Fruit fly (Drosophila melanogaster) whole organism, embryonic: ENCODE measurements around the gene IscU.

ENCODE experiments used
- Awh ChIP-seq: fragments of 200-800 bp; sonication (Bioruptor generic); IDR thresholded peaks from 2 replicates; pipeline ENCODE4, ENCODE4 v1.3.6; 2022; ENCODE audit warnings: missing biosample characterization, missing genetic modification characterization
- CG10274 ChIP-seq: fragments of 200-800 bp; sonication (Bioruptor generic); optimal IDR thresholded peaks from 3 replicates; lab custom pipeline; 2017; ENCODE audit warnings: missing biosample characterization, mild to moderate bottlenecking, missing genetic modification characterization
- CG10431 ChIP-seq: fragments of 200-800 bp; sonication (Bioruptor generic); optimal IDR thresholded peaks from 3 replicates; lab custom pipeline; 2018; ENCODE audit warnings: missing biosample characterization, mild to moderate bottlenecking, missing genetic modification characterization
- CG11085 ChIP-seq: fragments of 200-800 bp; sonication (Bioruptor generic); IDR thresholded peaks from 2 replicates; pipeline ENCODE4 v1.3.6; 2022; ENCODE audit warnings: missing biosample characterization, missing genetic modification characterization
- CG11696 ChIP-seq: fragments of 200-800 bp; sonication (Bioruptor generic); IDR thresholded peaks from 2 replicates; pipeline ENCODE4 v1.3.6; 2022; ENCODE audit warnings: missing biosample characterization, missing genetic modification characterization
- CG11723 ChIP-seq: fragments of 200-800 bp; sonication (Bioruptor generic); optimal IDR thresholded peaks from 2 replicates; lab custom pipeline; 2017; ENCODE audit warnings: missing biosample characterization, mild to moderate bottlenecking, missing genetic modification characterization
- CG12744 ChIP-seq: fragments of 200-800 bp; sonication (Bioruptor generic); optimal IDR thresholded peaks from 2 replicates; lab custom pipeline; 2016; ENCODE audit warnings: missing biosample characterization, missing genetic modification characterization
- CG13296 ChIP-seq: fragments of 200-800 bp; sonication (Bioruptor generic); optimal IDR thresholded peaks from 3 replicates; lab custom pipeline; 2018; ENCODE audit warnings: missing biosample characterization, mild to moderate bottlenecking, missing genetic modification characterization
- CG15696 ChIP-seq: fragments of 200-800 bp; sonication (Bioruptor generic); optimal IDR thresholded peaks from 2 replicates; lab custom pipeline; 2019; ENCODE audit warnings: missing biosample characterization, mild to moderate bottlenecking, missing genetic modification characterization, moderate library complexity
- CG1602 ChIP-seq: fragments of 200-800 bp; sonication (Bioruptor generic); optimal IDR thresholded peaks from 3 replicates; lab custom pipeline; 2016; ENCODE audit warnings: missing biosample characterization, missing genetic modification characterization
- CG1647 ChIP-seq: fragments of 200-800 bp; sonication (Bioruptor generic); optimal IDR thresholded peaks from 3 replicates; lab custom pipeline; 2016; ENCODE audit warnings: missing biosample characterization, missing genetic modification characterization
- CG17186 ChIP-seq: fragments of 200-800 bp; sonication (Bioruptor generic); optimal IDR thresholded peaks from 3 replicates; lab custom pipeline; 2017; ENCODE audit warnings: missing biosample characterization, missing genetic modification reagents, missing genetic modification characterization
- CG17912 ChIP-seq: fragments of 200-800 bp; sonication (Bioruptor generic); optimal IDR thresholded peaks from 2 replicates; lab custom pipeline; 2018; ENCODE audit warnings: missing biosample characterization, mild to moderate bottlenecking, missing genetic modification characterization
- CG18764 ChIP-seq: fragments of 200-800 bp; sonication (Bioruptor generic); optimal IDR thresholded peaks from 3 replicates; lab custom pipeline; 2016; ENCODE audit warnings: missing biosample characterization, missing genetic modification characterization
- CG2129 ChIP-seq: fragments of 200-800 bp; sonication (Bioruptor generic); IDR thresholded peaks from 2 replicates; pipeline ENCODE4 v1.3.6; 2022; ENCODE audit warnings: missing biosample characterization, missing genetic modification characterization; ENCODE audit not compliant: partially characterized antibody
- CG30431 ChIP-seq: fragments of 200-800 bp; sonication (Bioruptor generic); optimal IDR thresholded peaks from 2 replicates; lab custom pipeline; 2017; ENCODE audit warnings: missing biosample characterization, missing genetic modification characterization
- CG4617 ChIP-seq: fragments of 200-800 bp; sonication (Bioruptor generic); optimal IDR thresholded peaks from 3 replicates; lab custom pipeline; 2016; ENCODE audit warnings: missing biosample characterization, missing genetic modification characterization, borderline replicate concordance
- CG4854 ChIP-seq: fragments of 200-800 bp; sonication (Bioruptor generic); optimal IDR thresholded peaks from 2 replicates; lab custom pipeline; 2016; ENCODE audit warnings: missing biosample characterization, missing genetic modification characterization, inconsistent platforms
- CG6813 ChIP-seq: fragments of 200-800 bp; sonication (Bioruptor generic); optimal IDR thresholded peaks from 2 replicates; lab custom pipeline; 2017; ENCODE audit warnings: missing biosample characterization, missing genetic modification characterization, mild to moderate bottlenecking, moderate library complexity, missing genetic modification reagents
- Chrac-16 ChIP-seq: fragments of 200-800 bp; sonication (Bioruptor generic); optimal IDR thresholded peaks from 3 replicates; lab custom pipeline; 2016; ENCODE audit warnings: missing biosample characterization, missing genetic modification characterization
- Dfd ChIP-seq, 2 experiments: fragments of >200 bp; optimal IDR thresholded peaks; 2 replicates each; lab custom pipeline; 2017; ENCODE audit warnings: missing biosample characterization in 2 of 2, missing genetic modification characterization in 2 of 2
- Dref ChIP-seq: fragments of 200-800 bp; sonication (Bioruptor generic); IDR thresholded peaks from 2 replicates; pipeline ENCODE4 v1.3.6; 2022; ENCODE audit warnings: missing biosample characterization, missing genetic modification characterization
- Elba2 ChIP-seq: fragments of 200-800 bp; sonication (Bioruptor generic); optimal IDR thresholded peaks from 3 replicates; lab custom pipeline; 2016; ENCODE audit warnings: missing biosample characterization, missing genetic modification characterization
- Fer2 ChIP-seq: fragments of 200-800 bp; sonication (Bioruptor generic); optimal IDR thresholded peaks from 2 replicates; lab custom pipeline; 2018; ENCODE audit warnings: missing biosample characterization, mild to moderate bottlenecking, missing genetic modification characterization, moderate library complexity
- Hmr ChIP-seq: fragments of 200-800 bp; sonication (Bioruptor generic); optimal IDR thresholded peaks from 3 replicates; lab custom pipeline; 2017; ENCODE audit warnings: mild to moderate bottlenecking, missing biosample characterization, missing genetic modification reagents, missing genetic modification characterization
- Hr3 ChIP-seq: fragments of 200-800 bp; sonication (Bioruptor generic); optimal IDR thresholded peaks from 3 replicates; lab custom pipeline; 2016; ENCODE audit warnings: missing biosample characterization, missing genetic modification characterization
- Pdp1 ChIP-seq, 2 experiments: fragments of 200-800 bp; sonication (Bioruptor generic); optimal IDR thresholded peaks; 3 replicates each; lab custom pipeline; 2016; ENCODE audit warnings: missing biosample characterization in 2 of 2, missing genetic modification characterization in 2 of 2, mild to moderate bottlenecking in 1 of 2, moderate library complexity in 1 of 2
- Scr ChIP-seq: fragments of 200-800 bp; sonication (Bioruptor generic); IDR thresholded peaks from 2 replicates; pipeline ENCODE4 v1.3.6; 2022; ENCODE audit warnings: missing biosample characterization, missing genetic modification characterization; ENCODE audit not compliant: partially characterized antibody
- Side ChIP-seq: fragments of 200-800 bp; sonication (Bioruptor generic); optimal IDR thresholded peaks from 2 replicates; lab custom pipeline; 2016; ENCODE audit warnings: missing biosample characterization, missing genetic modification characterization
- Spps ChIP-seq: fragments of 200-800 bp; sonication (Bioruptor generic); optimal IDR thresholded peaks from 2 replicates; lab custom pipeline; 2018; ENCODE audit warnings: missing biosample characterization, mild to moderate bottlenecking, missing genetic modification characterization
- YL-1 ChIP-seq: fragments of 200-800 bp; sonication (Bioruptor generic); optimal IDR thresholded peaks from 3 replicates; lab custom pipeline; 2017; ENCODE audit warnings: missing biosample characterization, mild to moderate bottlenecking, missing genetic modification characterization
- abd-A ChIP-seq: fragments of 200-800 bp; sonication (Bioruptor generic); optimal IDR thresholded peaks from 3 replicates; lab custom pipeline; 2019; ENCODE audit warnings: missing biosample characterization, mild to moderate bottlenecking, missing genetic modification characterization, moderate library complexity
- br ChIP-seq: fragments of >200 bp; optimal IDR thresholded peaks from 2 replicates; lab custom pipeline; 2017
- ci ChIP-seq: fragments of 200-800 bp; sonication (Bioruptor generic); IDR thresholded peaks from 3 replicates; pipeline ENCODE4 v1.3.6; 2022; ENCODE audit warnings: missing biosample characterization, missing genetic modification characterization
- eve ChIP-seq, 2 experiments: fragments of >200 bp; optimal IDR thresholded peaks; 2 replicates each; lab custom pipeline; 2017; ENCODE audit warnings: missing biosample characterization in 2 of 2, missing genetic modification characterization in 2 of 2
- exex ChIP-seq: fragments of 200-800 bp; sonication (Bioruptor generic); optimal IDR thresholded peaks from 4 replicates; lab custom pipeline; 2018; ENCODE audit warnings: missing biosample characterization, mild to moderate bottlenecking, missing genetic modification characterization, moderate library complexity
- gsb-n ChIP-seq: fragments of 200-800 bp; sonication (Bioruptor generic); optimal IDR thresholded peaks from 3 replicates; lab custom pipeline; 2018; ENCODE audit warnings: missing biosample characterization, mild to moderate bottlenecking, missing genetic modification characterization
- h ChIP-seq: fragments of >200 bp; optimal IDR thresholded peaks from 2 replicates; lab custom pipeline; 2017
- lilli ChIP-seq: fragments of 200-800 bp; sonication (Bioruptor generic); optimal IDR thresholded peaks from 3 replicates; lab custom pipeline; 2016; ENCODE audit warnings: missing biosample characterization, missing genetic modification characterization
- nerfin-1 ChIP-seq: fragments of 200-800 bp; sonication (Bioruptor generic); optimal IDR thresholded peaks from 3 replicates; lab custom pipeline; 2019; ENCODE audit warnings: missing biosample characterization, mild to moderate bottlenecking, missing genetic modification characterization, moderate library complexity
- nerfin-2 ChIP-seq: fragments of 200-800 bp; sonication (Bioruptor generic); IDR thresholded peaks from 2 replicates; pipeline ENCODE4 v1.3.6; 2022; ENCODE audit warnings: missing biosample characterization, missing genetic modification characterization; ENCODE audit not compliant: partially characterized antibody
- onecut ChIP-seq: fragments of 200-800 bp; sonication (Bioruptor generic); IDR thresholded peaks from 2 replicates; pipeline ENCODE4 v1.3.6; 2022; ENCODE audit warnings: missing biosample characterization, missing genetic modification characterization
- org-1 ChIP-seq: fragments of 200-800 bp; sonication (Bioruptor generic); optimal IDR thresholded peaks from 2 replicates; lab custom pipeline; 2017; ENCODE audit warnings: missing biosample characterization, missing genetic modification characterization
- pan ChIP-seq, 4 experiments: fragments of >200 bp in 3 of 4; fragments of 200-800 bp in 1 of 4; sonication (Bioruptor generic) in 1 of 4; optimal IDR thresholded peaks in 3 of 4; IDR thresholded peaks in 1 of 4; 2 replicates each; pipeline versions ENCODE4 v1.3.6 to Lab custom; 2017 to 2022; ENCODE audit warnings: missing biosample characterization in 2 of 4, missing genetic modification characterization in 2 of 4, mixed read lengths in 1 of 4
- pum ChIP-seq: fragments of 200-800 bp; sonication (Bioruptor generic); optimal IDR thresholded peaks from 2 replicates; lab custom pipeline; 2016; ENCODE audit warnings: missing biosample characterization, missing genetic modification characterization
- salm ChIP-seq: fragments of 200-800 bp; sonication (Bioruptor generic); optimal IDR thresholded peaks from 2 replicates; lab custom pipeline; 2018; ENCODE audit warnings: missing biosample characterization, mild to moderate bottlenecking, missing genetic modification characterization
- sisA ChIP-seq: fragments of 200-800 bp; sonication (Bioruptor generic); IDR thresholded peaks from 2 replicates; pipeline ENCODE4 v1.3.6; 2022; ENCODE audit warnings: missing biosample characterization, missing genetic modification characterization
- stwl ChIP-seq: fragments of 200-800 bp; sonication (Bioruptor generic); optimal IDR thresholded peaks from 3 replicates; lab custom pipeline; 2018; ENCODE audit warnings: missing biosample characterization, mild to moderate bottlenecking, missing genetic modification characterization, moderate library complexity
- sug ChIP-seq: fragments of 200-800 bp; optimal IDR thresholded peaks from 2 replicates; lab custom pipeline; 2019; ENCODE audit warnings: missing biosample characterization, mild to moderate bottlenecking, missing genetic modification characterization, moderate library complexity
- toy ChIP-seq: fragments of 200-800 bp; sonication (Bioruptor generic); IDR thresholded peaks from 2 replicates; pipeline ENCODE4 v1.3.6; 2022; ENCODE audit warnings: missing biosample characterization, missing genetic modification characterization
- unpg ChIP-seq: fragments of 200-800 bp; sonication (Bioruptor generic); optimal IDR thresholded peaks from 3 replicates; lab custom pipeline; 2018; ENCODE audit warnings: missing biosample characterization, mild to moderate bottlenecking, missing genetic modification characterization, moderate library complexity

IscU gene

DNA sequence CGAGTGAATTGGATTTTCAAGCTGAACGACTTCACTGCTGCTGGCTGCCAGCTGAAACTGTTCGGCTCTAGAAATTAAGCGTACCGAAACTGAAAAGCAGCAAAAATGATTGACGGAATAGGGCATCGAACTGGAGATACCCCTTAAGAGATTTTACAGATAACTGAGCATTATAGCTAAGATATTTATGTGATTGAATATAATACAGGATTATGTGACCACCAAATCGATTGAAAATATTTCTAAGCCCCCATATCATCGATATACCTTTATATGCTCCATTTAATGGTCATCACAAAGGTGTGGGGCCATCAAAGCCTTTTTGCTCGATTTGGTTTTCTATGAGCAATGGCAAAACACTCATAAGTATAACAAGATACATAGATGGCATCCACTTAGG, 39.2 kb downstream of the IscU start (continued):
- no peak for TF ChIP-seq sug (tag; lab: Kevin White, UChicago)
- no peak for TF ChIP-seq CG18764 (GFP tag; lab: Kevin White, UChicago)
- TF ChIP-seq CG4617 (GFP tag; lab: Kevin White, UChicago) = no peak
- no peak for TF ChIP-seq exex
- TF ChIP-seq br (lab: Kevin White, UChicago) = no peak
- peak; percentile 28 for TF ChIP-seq Chrac-16 (GFP tag; lab: Kevin White, UChicago)
- TF ChIP-seq CG13296 (GFP tag; lab: Kevin White, UChicago) = no peak
- TF ChIP-seq CG10274 = no peak
- TF ChIP-seq unpg (GFP tag; lab: Kevin White, UChicago) = no peak
- TF ChIP-seq Fer2 (tag; lab: Kevin White, UChicago) = no peak
- no peak for TF ChIP-seq Awh (GFP tag; lab: Robert Waterston, UW)
- no peak for TF ChIP-seq gsb-n (tag; lab: Kevin White, UChicago)
- no peak for TF ChIP-seq eve (GFP tag; optimal IDR thresholded peaks at IDR 0.05; lab: Kevin White, UChicago)
- no peak for TF ChIP-seq Dref
- TF ChIP-seq abd-A = no peak
- TF ChIP-seq CG15696 = no peak
- no peak for TF ChIP-seq CG11085
- TF ChIP-seq h (lab: Kevin White, UChicago) = no peak
- TF ChIP-seq CG4854 (GFP tag; lab: Kevin White, UChicago) = no peak
- TF ChIP-seq CG11723 (GFP tag; lab: Kevin White, UChicago) = no peak
- no peak for TF ChIP-seq YL-1 (GFP tag; lab: Kevin White, UChicago)
- TF ChIP-seq Dfd (GFP tag; optimal IDR thresholded peaks at IDR 0.05; lab: Kevin White, UChicago) = no peak
- no peak for TF ChIP-seq nerfin-1
- TF ChIP-seq CG2129 = no peak
- TF ChIP-seq lilli (GFP tag; lab: Kevin White, UChicago) = no peak
- peak; percentile 50 for TF ChIP-seq sisA (GFP tag; lab: Robert Waterston, UW)
- TF ChIP-seq ci = peak; percentile 77
- peak; percentile 5 for TF ChIP-seq Hr3
- TF ChIP-seq Scr = no peak
- no peak for TF ChIP-seq onecut (GFP tag; lab: Robert Waterston, UW)
- TF ChIP-seq pum (GFP tag; lab: Kevin White, UChicago) = no peak
- no peak for TF ChIP-seq CG12744
- no peak for TF ChIP-seq nerfin-2
- TF ChIP-seq CG11696 (GFP tag; lab: Robert Waterston, UW) = 0 out of 2 replicates have a peak, but pooled peaks have one; percentile 9
- TF ChIP-seq CG1647 (GFP tag; lab: Kevin White, UChicago) = no peak
- peak; percentile 44 for TF ChIP-seq Hmr (GFP tag; lab: Kevin White, UChicago)
- TF ChIP-seq CG6813 = peak; percentile 17
- TF ChIP-seq stwl (tag; lab: Kevin White, UChicago) = no peak
- TF ChIP-seq Elba2 (GFP tag; lab: Kevin White, UChicago) = no peak
- no peak for TF ChIP-seq CG17186 (GFP tag; lab: Kevin White, UChicago)
- no peak for TF ChIP-seq CG10431 (GFP tag; lab: Kevin White, UChicago)
- TF ChIP-seq org-1 (GFP tag; lab: Kevin White, UChicago) = peak; percentile 41
- TF ChIP-seq Spps (tag; lab: Kevin White, UChicago) = no peak
- TF ChIP-seq Pdp1 (GFP tag; optimal IDR thresholded peaks at IDR 0.05; lab: Kevin White, UChicago) = peak in 1 of 2 experiments; percentile 53
- TF ChIP-seq Side (GFP tag; lab: Kevin White, UChicago) = no peak
- TF ChIP-seq pan (optimal IDR thresholded peaks at IDR 0.05; lab: Kevin White, UChicago) = no peak
- TF ChIP-seq pan (GFP tag; optimal IDR thresholded peaks at IDR 0.05 in 1 of 2, IDR thresholded peaks at IDR 0.05 in 1 of 2) = peak in 1 of 2 experiments; percentile 80
- TF ChIP-seq toy (GFP tag; lab: Robert Waterston, UW) = no peak
- TF ChIP-seq CG1602 (GFP tag; lab: Kevin White, UChicago) = peak; percentile 23
- TF ChIP-seq CG17912 (GFP tag; lab: Kevin White, UChicago) = no peak
- TF ChIP-seq salm = no peak
- TF ChIP-seq CG30431 (GFP tag; lab: Kevin White, UChicago) = no peak
